Worm (Caenorhabditis elegans) whole organism, L2 larva: ENCODE data around the gene eif-3.D.

Experiments used
- C34F6.9 ChIP-seq: fragments of 150-350 bp; optimal IDR thresholded peaks from 2 replicates; lab custom pipeline; 2014; ENCODE audit warnings: missing biosample characterization, missing genetic modification characterization
- F13H6.1 ChIP-seq: sonication (generic microtip); optimal IDR thresholded peaks from 2 replicates; lab custom pipeline; 2016; ENCODE audit warnings: missing genetic modification characterization, missing compliant biosample characterization
- R02D3.7 ChIP-seq: fragments of 150-350 bp; optimal IDR thresholded peaks from 2 replicates; lab custom pipeline; 2014; ENCODE audit warnings: missing biosample characterization, missing genetic modification characterization
- Y55F3AM.14 ChIP-seq: fragments of 200-800 bp; sonication (Bioruptor generic); optimal IDR thresholded peaks from 2 replicates; lab custom pipeline; 2018; ENCODE audit warnings: mild to moderate bottlenecking, missing genetic modification characterization, missing compliant biosample characterization
- ZK546.5 ChIP-seq: sonication (generic microtip); optimal IDR thresholded peaks from 2 replicates; lab custom pipeline; 2017; ENCODE audit warnings: missing biosample characterization, missing genetic modification characterization
- alr-1 ChIP-seq: fragments of 150-350 bp; optimal IDR thresholded peaks from 2 replicates; lab custom pipeline; 2014; ENCODE audit warnings: missing biosample characterization, missing genetic modification characterization
- aly-2 ChIP-seq: fragments of 150-350 bp; optimal IDR thresholded peaks from 2 replicates; lab custom pipeline; 2014; ENCODE audit warnings: missing biosample characterization, missing genetic modification characterization
- ama-1 ChIP-seq: fragments of 150-350 bp; optimal IDR thresholded peaks from 2 replicates; lab custom pipeline; 2018; ENCODE audit warnings: inconsistent platforms
- blmp-1 ChIP-seq: sonication (generic microtip); optimal IDR thresholded peaks from 2 replicates; lab custom pipeline; 2017; ENCODE audit warnings: missing genetic modification characterization, mild to moderate bottlenecking, missing compliant biosample characterization, antibody characterized with exemption, moderate library complexity; ENCODE audit not compliant: insufficient read depth
- ceh-16 ChIP-seq: fragments of 150-350 bp; optimal IDR thresholded peaks from 2 replicates; lab custom pipeline; 2014; ENCODE audit warnings: missing biosample characterization, missing genetic modification characterization
- ceh-82 ChIP-seq: fragments of 150-350 bp; optimal IDR thresholded peaks from 2 replicates; lab custom pipeline; 2014; ENCODE audit warnings: missing biosample characterization, missing genetic modification characterization
- crh-2 ChIP-seq: sonication (generic microtip); optimal IDR thresholded peaks from 2 replicates; lab custom pipeline; 2017; ENCODE audit warnings: missing biosample characterization, missing genetic modification characterization
- dmd-4 ChIP-seq: sonication (generic microtip); optimal IDR thresholded peaks from 2 replicates; lab custom pipeline; 2017; ENCODE audit warnings: missing biosample characterization, missing genetic modification characterization
- egl-27 ChIP-seq: sonication (generic microtip); optimal IDR thresholded peaks from 3 replicates; lab custom pipeline; 2017; ENCODE audit warnings: missing biosample characterization, missing genetic modification reagents, missing genetic modification characterization
- elt-1 ChIP-seq: fragments of 150-350 bp; optimal IDR thresholded peaks from 2 replicates; lab custom pipeline; 2014; ENCODE audit warnings: missing biosample characterization, missing genetic modification characterization
- elt-3 ChIP-seq: sonication (generic microtip); optimal IDR thresholded peaks from 2 replicates; lab custom pipeline; 2017; ENCODE audit warnings: missing biosample characterization, missing genetic modification characterization
- fos-1 ChIP-seq: fragments of 150-350 bp; optimal IDR thresholded peaks from 2 replicates; lab custom pipeline; 2014; ENCODE audit warnings: missing biosample characterization, missing genetic modification characterization
- gmeb-1 ChIP-seq: fragments of 150-350 bp; optimal IDR thresholded peaks from 2 replicates; lab custom pipeline; 2014; ENCODE audit warnings: missing biosample characterization, missing genetic modification characterization
- lin-11 ChIP-seq: fragments of 150-350 bp; sonication (generic microtip); optimal IDR thresholded peaks from 2 replicates; lab custom pipeline; 2014; ENCODE audit warnings: missing biosample characterization, missing genetic modification characterization, inconsistent platforms, mixed read lengths
- lin-13 ChIP-seq: fragments of 150-350 bp; optimal IDR thresholded peaks from 2 replicates; lab custom pipeline; 2014; ENCODE audit warnings: missing biosample characterization, missing genetic modification reagents, missing genetic modification characterization
- lin-39 ChIP-seq: fragments of 150-350 bp; optimal IDR thresholded peaks from 2 replicates; lab custom pipeline; 2014; ENCODE audit warnings: missing biosample characterization, missing genetic modification reagents, missing genetic modification characterization
- lsy-2 ChIP-seq, 2 experiments: fragments of 150-350 bp in 1 of 2; sonication (generic microtip) in 1 of 2; optimal IDR thresholded peaks; 2 replicates each; lab custom pipeline; 2014 to 2017; ENCODE audit warnings: missing biosample characterization in 2 of 2, missing genetic modification characterization in 2 of 2
- mab-5 ChIP-seq: fragments of 150-350 bp; optimal IDR thresholded peaks from 2 replicates; lab custom pipeline; 2014; ENCODE audit warnings: missing biosample characterization, missing genetic modification characterization
- mbf-1 ChIP-seq: sonication (generic microtip); optimal IDR thresholded peaks from 2 replicates; lab custom pipeline; 2017; ENCODE audit warnings: missing biosample characterization, missing genetic modification characterization
- mdl-1 ChIP-seq, 2 experiments: fragments of 150-350 bp in 1 of 2; sonication (generic microtip) in 1 of 2; optimal IDR thresholded peaks; 2 replicates each; lab custom pipeline; 2017; ENCODE audit warnings: missing biosample characterization in 2 of 2, missing genetic modification characterization in 2 of 2
- nhr-10 ChIP-seq: sonication (generic microtip); optimal IDR thresholded peaks from 2 replicates; lab custom pipeline; 2017; ENCODE audit warnings: missing biosample characterization, missing genetic modification characterization
- nhr-11 ChIP-seq: fragments of 150-350 bp; optimal IDR thresholded peaks from 2 replicates; lab custom pipeline; 2014; ENCODE audit warnings: missing biosample characterization, missing genetic modification characterization
- nhr-12 ChIP-seq: fragments of 150-350 bp; optimal IDR thresholded peaks from 2 replicates; lab custom pipeline; 2014; ENCODE audit warnings: missing biosample characterization, missing genetic modification characterization
- nhr-129 ChIP-seq: fragments of 150-350 bp; optimal IDR thresholded peaks from 2 replicates; lab custom pipeline; 2014; ENCODE audit warnings: missing biosample characterization, missing genetic modification characterization
- nhr-21 ChIP-seq: fragments of 150-350 bp; optimal IDR thresholded peaks from 2 replicates; lab custom pipeline; 2014; ENCODE audit warnings: missing biosample characterization, missing genetic modification characterization
- nhr-23 ChIP-seq: fragments of 150-350 bp; optimal IDR thresholded peaks from 2 replicates; lab custom pipeline; 2014; ENCODE audit warnings: missing biosample characterization, missing genetic modification reagents, missing genetic modification characterization
- nhr-237 ChIP-seq: fragments of 150-350 bp; optimal IDR thresholded peaks from 2 replicates; lab custom pipeline; 2014; ENCODE audit warnings: missing biosample characterization, missing genetic modification characterization
- nhr-25 ChIP-seq: fragments of 150-350 bp; sonication (generic microtip); optimal IDR thresholded peaks from 3 replicates; lab custom pipeline; 2014; ENCODE audit warnings: missing biosample characterization, missing genetic modification characterization
- nhr-6 ChIP-seq: fragments of 150-350 bp; optimal IDR thresholded peaks from 2 replicates; lab custom pipeline; 2014; ENCODE audit warnings: missing biosample characterization, missing genetic modification characterization
- nhr-77 ChIP-seq: fragments of 150-350 bp; optimal IDR thresholded peaks from 2 replicates; lab custom pipeline; 2014; ENCODE audit warnings: missing biosample characterization, missing genetic modification characterization
- peb-1 ChIP-seq: fragments of 150-350 bp; optimal IDR thresholded peaks from 2 replicates; lab custom pipeline; 2014; ENCODE audit warnings: missing biosample characterization, missing genetic modification characterization
- sem-4 ChIP-seq: fragments of 150-350 bp; optimal IDR thresholded peaks from 2 replicates; lab custom pipeline; 2014; ENCODE audit warnings: missing biosample characterization, missing genetic modification reagents, missing genetic modification characterization
- skn-1 ChIP-seq: sonication (generic microtip); optimal IDR thresholded peaks from 2 replicates; lab custom pipeline; 2017; ENCODE audit warnings: missing biosample characterization, missing genetic modification characterization
- sma-3 ChIP-seq: sonication (generic microtip); optimal IDR thresholded peaks from 2 replicates; lab custom pipeline; 2016; ENCODE audit warnings: missing genetic modification reagents, missing genetic modification characterization, missing compliant biosample characterization
- sma-9 ChIP-seq, 2 experiments: fragments of 150-350 bp in 1 of 2; sonication (generic microtip) in 1 of 2; optimal IDR thresholded peaks; 2 replicates each; lab custom pipeline; 2014 to 2016; ENCODE audit warnings: missing genetic modification characterization in 2 of 2, mild to moderate bottlenecking in 1 of 2, missing biosample characterization in 1 of 2, missing compliant biosample characterization in 1 of 2, missing genetic modification reagents in 1 of 2, moderate library complexity in 1 of 2
- snpc-4 ChIP-seq: fragments of 150-350 bp; optimal IDR thresholded peaks from 2 replicates; lab custom pipeline; 2014; ENCODE audit warnings: missing biosample characterization, missing genetic modification characterization
- unc-39 ChIP-seq: fragments of 150-350 bp; optimal IDR thresholded peaks from 2 replicates; lab custom pipeline; 2014; ENCODE audit warnings: missing biosample characterization, missing genetic modification characterization
- unc-55 ChIP-seq: fragments of 150-350 bp; sonication (generic microtip); optimal IDR thresholded peaks from 3 replicates; lab custom pipeline; 2014; ENCODE audit warnings: missing biosample characterization, missing genetic modification reagents, missing genetic modification characterization
- unc-62 ChIP-seq: fragments of 150-350 bp; optimal IDR thresholded peaks from 2 replicates; lab custom pipeline; 2014; ENCODE audit warnings: missing biosample characterization, missing genetic modification reagents, missing genetic modification characterization
- zag-1 ChIP-seq: fragments of 150-350 bp; optimal IDR thresholded peaks from 2 replicates; lab custom pipeline; 2014; ENCODE audit warnings: missing biosample characterization, missing genetic modification characterization
- ztf-1 ChIP-seq: fragments of 200-800 bp; sonication (Bioruptor generic); conservative IDR thresholded peaks from 2 replicates; pipeline ENCODE4 v1.3.6; 2022; ENCODE audit warnings: missing genetic modification characterization, missing compliant biosample characterization
- ztf-11 ChIP-seq: sonication (generic microtip); optimal IDR thresholded peaks from 2 replicates; lab custom pipeline; 2017; ENCODE audit warnings: missing biosample characterization, missing genetic modification characterization
- ztf-4 ChIP-seq: fragments of 150-350 bp; optimal IDR thresholded peaks from 2 replicates; lab custom pipeline; 2014; ENCODE audit warnings: missing biosample characterization, missing genetic modification characterization

eif-3.D gene

ce11 chrIII:8937571-8937970 is 33.8 kb downstream of the eif-3.D start:
- TF ChIP-seq nhr-77 (tag; lab: Kevin White, UChicago) (no peak), mbf-1 (tag; lab: Kevin White, UChicago) (no peak), nhr-10 (no peak), R02D3.7 (tag; lab: Kevin White, UChicago) (no peak), crh-2 (tag; lab: Kevin White, UChicago) (peak; percentile 55), ama-1 (no peak), ztf-4 (no peak), egl-27 (tag; lab: Kevin White, UChicago) (peak; percentile 29), lsy-2 (tag; optimal IDR thresholded peaks at IDR 0.05; lab: Kevin White, UChicago) (peak; percentile 63 to 70), Y55F3AM.14 (GFP tag; lab: Kevin White, UChicago) (peak; percentile 45), fos-1 (tag; lab: Kevin White, UChicago) (peak; percentile 88), ceh-16 (tag; lab: Kevin White, UChicago) (no peak), zag-1 (tag; lab: Kevin White, UChicago) (peak; percentile 25), lin-13 (GFP tag; lab: Kevin White, UChicago) (peak; percentile 66), nhr-237 (tag; lab: Kevin White, UChicago) (no peak), nhr-21 (peak; percentile 63), sma-3 (peak; percentile 68), nhr-25 (tag; lab: Kevin White, UChicago) (no peak), snpc-4 (tag; lab: Kevin White, UChicago) (no peak), dmd-4 (no peak), nhr-6 (tag; lab: Kevin White, UChicago) (no peak), peb-1 (tag; lab: Kevin White, UChicago) (no peak), lin-11 (tag; lab: Kevin White, UChicago) (peak; percentile 79), nhr-23 (tag; lab: Kevin White, UChicago) (no peak), lin-39 (tag; lab: Kevin White, UChicago) (no peak), unc-39 (tag; lab: Kevin White, UChicago) (no peak), skn-1 (tag; lab: Kevin White, UChicago) (no peak), C34F6.9 (tag; lab: Kevin White, UChicago) (peak; percentile 81), unc-55 (GFP tag; lab: Kevin White, UChicago) (peak; percentile 57), nhr-12 (tag; lab: Kevin White, UChicago) (no peak), F13H6.1 (tag; lab: Kevin White, UChicago) (peak; percentile 60), mdl-1 (tag; optimal IDR thresholded peaks at IDR 0.05; lab: Kevin White, UChicago) (peak in 1 of 2 experiments; percentile 17), ztf-11 (no peak), ZK546.5 (tag; lab: Kevin White, UChicago) (no peak), ceh-82 (tag; lab: Kevin White, UChicago) (no peak), elt-3 (no peak), aly-2 (no peak), alr-1 (tag; lab: Kevin White, UChicago) (no peak), nhr-11 (tag; lab: Kevin White, UChicago) (no peak), blmp-1 (tag; lab: Kevin White, UChicago) (no peak), elt-1 (no peak), sem-4 (tag; lab: Kevin White, UChicago) (peak; percentile 40), sma-9 (GFP tag; optimal IDR thresholded peaks at IDR 0.05; lab: Kevin White, UChicago) (peak; percentile 83), sma-9 (tag; optimal IDR thresholded peaks at IDR 0.05; lab: Kevin White, UChicago) (no peak), gmeb-1 (peak; percentile 80), unc-62 (GFP tag; lab: Kevin White, UChicago) (no peak), nhr-129 (tag; lab: Kevin White, UChicago) (peak; percentile 85), mab-5 (tag; lab: Kevin White, UChicago) (no peak), ztf-1 (GFP tag; lab: Robert Waterston, UW) (no peak)
